Worm (Caenorhabditis elegans) whole organism, late embryonic: Measurements from ENCODE around the gene fbxa-184.

ENCODE experiments used
- ahr-1 ChIP-seq: sonication (generic microtip); optimal IDR thresholded peaks from 2 replicates; lab custom pipeline; 2016; ENCODE audit warnings: missing genetic modification characterization, missing compliant biosample characterization
- ama-1 ChIP-seq: fragments of 150-350 bp; optimal IDR thresholded peaks from 2 replicates; lab custom pipeline; 2014
- ceh-18 ChIP-seq: sonication (generic microtip); optimal IDR thresholded peaks from 2 replicates; lab custom pipeline; 2016; ENCODE audit warnings: missing genetic modification characterization, missing compliant biosample characterization
- dmd-4 ChIP-seq: sonication (generic microtip); optimal IDR thresholded peaks from 2 replicates; lab custom pipeline; 2016; ENCODE audit warnings: borderline replicate concordance, missing genetic modification characterization, missing compliant biosample characterization
- madf-2 ChIP-seq: sonication (generic microtip); optimal IDR thresholded peaks from 2 replicates; lab custom pipeline; 2017; ENCODE audit warnings: missing genetic modification characterization, missing compliant biosample characterization
- nfya-1 ChIP-seq: sonication (generic microtip); optimal IDR thresholded peaks from 2 replicates; lab custom pipeline; 2017; ENCODE audit warnings: missing genetic modification characterization, mild to moderate bottlenecking, missing compliant biosample characterization, antibody characterized with exemption, moderate library complexity
- nhr-11 ChIP-seq: fragments of 150-350 bp; optimal IDR thresholded peaks from 2 replicates; lab custom pipeline; 2014; ENCODE audit warnings: missing biosample characterization, missing genetic modification characterization
- pqm-1 ChIP-seq: sonication (generic microtip); optimal IDR thresholded peaks from 2 replicates; lab custom pipeline; 2016; ENCODE audit warnings: missing genetic modification characterization, missing compliant biosample characterization
- sdc-2 ChIP-seq: sonication (generic microtip); optimal IDR thresholded peaks from 2 replicates; lab custom pipeline; 2016; ENCODE audit warnings: missing genotype, missing genetic modification characterization, missing compliant biosample characterization
- syd-9 ChIP-seq: sonication (generic microtip); optimal IDR thresholded peaks from 2 replicates; lab custom pipeline; 2016; ENCODE audit warnings: mild to moderate bottlenecking, missing genetic modification characterization, moderate library complexity, missing compliant biosample characterization

DNA sequence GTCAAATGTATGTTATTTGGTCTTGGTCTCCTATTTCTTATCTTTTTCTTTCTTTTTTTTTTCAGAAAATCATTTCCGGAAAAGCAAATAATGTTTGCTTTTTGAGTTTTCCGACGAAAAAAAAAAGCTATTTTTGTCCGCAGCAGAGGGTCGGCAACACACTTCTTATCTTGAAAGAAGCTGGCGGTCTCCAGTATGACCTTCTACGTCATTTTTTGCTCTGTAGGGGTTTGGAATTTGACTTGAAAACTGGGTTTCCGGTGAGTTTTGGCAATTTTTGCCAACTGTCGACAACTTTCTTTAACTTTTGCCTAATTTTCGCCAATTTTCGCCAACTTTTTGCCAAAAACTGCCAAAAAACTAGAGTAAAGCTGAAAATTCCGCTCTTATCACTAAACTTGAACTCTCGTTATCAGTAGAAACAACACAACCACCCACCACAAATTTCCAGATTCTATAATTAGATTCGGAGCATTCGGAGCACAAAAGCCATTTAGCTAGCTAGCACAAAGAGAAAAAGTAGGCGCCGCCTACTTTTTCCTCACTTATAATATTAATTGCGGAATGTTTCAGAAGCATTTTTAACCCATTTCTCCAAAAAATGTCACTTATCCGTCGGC lies 39.7 kb upstream of the fbxa-184 start, which contains the start of gene nhx-6:
- TF ChIP-seq madf-2 (tag; lab: Kevin White, UChicago) (no peak), ahr-1 (no peak), nhr-11 (no peak), sdc-2 (tag; lab: Kevin White, UChicago) (no peak), ceh-18 (tag; lab: Kevin White, UChicago) (no peak), pqm-1 (tag; lab: Kevin White, UChicago) (no peak), syd-9 (tag; lab: Kevin White, UChicago) (no peak), dmd-4 (no peak), ama-1 (lab: Kevin White, UChicago) (no peak), nfya-1 (no peak)
